Fruit fly (Drosophila melanogaster) Kc167 (cell line): Measurements from ENCODE around the gene CG18675.

ENCODE experiments used
- Myc ChIP-seq: fragments of >200 bp; optimal IDR thresholded peaks from 2 replicates; lab custom pipeline; 2017; ENCODE audit warnings: missing external identifiers
- Sin3A ChIP-seq: fragments of >200 bp; optimal IDR thresholded peaks from 2 replicates; lab custom pipeline; 2018; ENCODE audit warnings: missing external identifiers
- h ChIP-seq: fragments of >200 bp; optimal IDR thresholded peaks from 3 replicates; lab custom pipeline; 2018; ENCODE audit warnings: missing external identifiers
- insv ChIP-seq: fragments of >200 bp; optimal IDR thresholded peaks from 3 replicates; lab custom pipeline; 2018; ENCODE audit warnings: missing external identifiers
- psq ChIP-seq: fragments of >200 bp; optimal IDR thresholded peaks from 2 replicates; lab custom pipeline; 2017; ENCODE audit warnings: missing external identifiers
- ttk ChIP-seq: sonication (Bioruptor generic); optimal IDR thresholded peaks from 2 replicates; lab custom pipeline; 2017; ENCODE audit warnings: missing external identifiers

Gene CG18675

DNA sequence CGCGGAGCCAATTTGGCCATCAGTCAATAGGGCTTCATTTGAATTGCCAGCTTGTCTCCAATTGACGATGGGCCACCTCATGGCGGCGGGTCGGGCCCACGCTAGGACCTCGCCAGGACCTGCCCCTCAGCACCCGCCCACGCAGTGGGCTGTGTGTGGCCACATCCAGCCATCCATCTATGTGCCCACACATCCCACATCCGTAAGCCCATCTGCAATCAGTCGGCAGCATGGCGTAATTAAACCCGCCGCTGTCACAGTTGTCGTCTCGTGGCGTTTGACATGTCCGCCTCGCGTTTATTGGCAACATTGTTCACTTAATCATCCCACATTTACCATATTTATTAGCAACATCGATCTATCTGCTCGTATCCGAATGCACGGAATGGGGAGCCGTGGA, 64.5 kb downstream of the CG18675 start:
- no peak for TF ChIP-seq Sin3A (lab: Kevin White, UChicago)
- no peak for TF ChIP-seq Myc (lab: Kevin White, UChicago)
- no peak for TF ChIP-seq psq
- TF ChIP-seq ttk (lab: Kevin White, UChicago): no peak
- TF ChIP-seq h (lab: Kevin White, UChicago): no peak
- TF ChIP-seq insv (lab: Kevin White, UChicago): no peak

dm6 chr3L:4239442-4240322, 66.0 kb downstream of the CG18675 start, which contains the start of gene Sqor:
Gene Sqor, plus strand, starts transcription at chr3L:4240173.
- no peak for TF ChIP-seq insv (lab: Kevin White, UChicago)
- TF ChIP-seq Myc (lab: Kevin White, UChicago): no peak
- TF ChIP-seq psq: no peak
- TF ChIP-seq h (lab: Kevin White, UChicago): no peak
- no peak for TF ChIP-seq ttk (lab: Kevin White, UChicago)
- no peak for TF ChIP-seq Sin3A (lab: Kevin White, UChicago)

dm6 chr3L:4242428-4242827, 68.7 kb downstream of the CG18675 start, which contains the start of gene pav:
Gene pav, plus strand, starts transcription at chr3L:4242734.
- TF ChIP-seq insv (lab: Kevin White, UChicago) (no peak), psq (no peak)
